Fruit fly (Drosophila melanogaster): ENCODE results near the gene GstD1.

dm6 chr3R:12365887-12366286, 3.2 kb downstream of the GstD1 start:
- TF ChIP-seq psq (optimal IDR thresholded peaks at IDR 0.05) (no peak), insv (optimal IDR thresholded peaks at IDR 0.05) (no peak)

Data from Kc167 (cell line).